Worm (Caenorhabditis elegans) whole organism, L4 larva: ENCODE results near the gene ipla-7.

Source experiments
- F10B5.3 ChIP-seq: sonication (generic microtip); optimal IDR thresholded peaks from 2 replicates; lab custom pipeline; 2016; ENCODE audit warnings: mild to moderate bottlenecking, missing genetic modification characterization, missing compliant biosample characterization
- F26F4.8 ChIP-seq: fragments of 200-800 bp; sonication (Bioruptor generic); conservative IDR thresholded peaks from 2 replicates; pipeline ENCODE4 v1.3.6; 2022; ENCODE audit warnings: missing genetic modification characterization, missing compliant biosample characterization
- F37D6.2 ChIP-seq: sonication (generic microtip); optimal IDR thresholded peaks from 2 replicates; lab custom pipeline; 2016; ENCODE audit warnings: mild to moderate bottlenecking, missing genetic modification characterization, missing compliant biosample characterization
- R02D3.7 ChIP-seq: fragments of 150-350 bp; sonication (generic microtip); optimal IDR thresholded peaks from 3 replicates; lab custom pipeline; 2014; ENCODE audit warnings: missing biosample characterization, missing genetic modification characterization
- T20F7.1 ChIP-seq: fragments of 200-800 bp; sonication (Bioruptor generic); optimal IDR thresholded peaks from 2 replicates; lab custom pipeline; 2018; ENCODE audit warnings: mild to moderate bottlenecking, missing genetic modification characterization, missing compliant biosample characterization
- Y105C5A.15 ChIP-seq: fragments of 200-800 bp; sonication (Bioruptor generic); IDR thresholded peaks from 2 replicates; pipeline ENCODE4 v1.3.6; 2022; ENCODE audit warnings: missing genetic modification characterization, missing compliant biosample characterization
- ZK337.2 ChIP-seq: fragments of 200-800 bp; sonication (Bioruptor generic); IDR thresholded peaks from 2 replicates; pipeline ENCODE4 v1.3.6; 2022; ENCODE audit warnings: missing genetic modification reagents, missing genetic modification characterization, missing compliant biosample characterization
- ZK546.5 ChIP-seq, 2 experiments: sonication (generic microtip); optimal IDR thresholded peaks; 2 replicates each; lab custom pipeline; 2017; ENCODE audit warnings: missing biosample characterization in 2 of 2, missing genetic modification characterization in 2 of 2
- aly-2 ChIP-seq: sonication (generic microtip); optimal IDR thresholded peaks from 2 replicates; lab custom pipeline; 2018; ENCODE audit warnings: missing biosample characterization, missing genetic modification characterization
- ceh-32 ChIP-seq: sonication (generic microtip); optimal IDR thresholded peaks from 2 replicates; lab custom pipeline; 2016; ENCODE audit warnings: mild to moderate bottlenecking, missing genetic modification characterization, missing compliant biosample characterization; ENCODE audit not compliant: poor library complexity
- ceh-62 ChIP-seq: sonication (generic microtip); optimal IDR thresholded peaks from 2 replicates; lab custom pipeline; 2017; ENCODE audit warnings: missing biosample characterization, missing genetic modification characterization
- ceh-82 ChIP-seq: sonication (generic microtip); optimal IDR thresholded peaks from 2 replicates; lab custom pipeline; 2017; ENCODE audit warnings: missing biosample characterization, missing genetic modification characterization
- ces-1 ChIP-seq: fragments of 150-350 bp; sonication (generic microtip); optimal IDR thresholded peaks from 4 replicates; lab custom pipeline; 2014; ENCODE audit warnings: missing biosample characterization, missing genetic modification reagents, missing genetic modification characterization
- cey-2 ChIP-seq: sonication (generic microtip); optimal IDR thresholded peaks from 3 replicates; lab custom pipeline; 2017; ENCODE audit warnings: missing genetic modification characterization, mild to moderate bottlenecking, missing compliant biosample characterization, antibody characterized with exemption, borderline replicate concordance; ENCODE audit not compliant: insufficient read depth
- daf-16 ChIP-seq, 3 experiments: sonication (generic microtip); optimal IDR thresholded peaks; 2 replicates each; lab custom pipeline; 2016 to 2017; ENCODE audit warnings: missing genetic modification characterization in 3 of 3, missing genetic modification reagents in 3 of 3, mild to moderate bottlenecking in 2 of 3, missing compliant biosample characterization in 2 of 3, missing biosample characterization in 1 of 3, moderate library complexity in 1 of 3
- daf-19 ChIP-seq: fragments of 200-800 bp; sonication (Bioruptor generic); conservative IDR thresholded peaks from 2 replicates; pipeline ENCODE4 v1.3.6; 2022; ENCODE audit warnings: missing genetic modification characterization, missing compliant biosample characterization
- daf-8 ChIP-seq: fragments of 200-800 bp; sonication (Bioruptor generic); IDR thresholded peaks from 2 replicates; pipeline ENCODE4 v1.3.6; 2022; ENCODE audit warnings: missing genetic modification characterization, missing compliant biosample characterization
- dmd-6 ChIP-seq: fragments of 200-800 bp; sonication (Bioruptor generic); IDR thresholded peaks from 2 replicates; pipeline ENCODE4 v1.3.6; 2022; ENCODE audit warnings: missing genetic modification reagents, missing genetic modification characterization, missing compliant biosample characterization
- hlh-11 ChIP-seq: fragments of 200-800 bp; sonication (Bioruptor generic); optimal IDR thresholded peaks from 2 replicates; lab custom pipeline; 2018; ENCODE audit warnings: mild to moderate bottlenecking, missing genetic modification characterization, missing compliant biosample characterization
- hmg-1.1 ChIP-seq: fragments of 200-800 bp; sonication (Bioruptor generic); IDR thresholded peaks from 2 replicates; pipeline ENCODE4 v1.3.6; 2022; ENCODE audit warnings: missing genetic modification reagents, missing genetic modification characterization, missing compliant biosample characterization
- lin-15B ChIP-seq: fragments of 150-350 bp; sonication (generic microtip); optimal IDR thresholded peaks from 3 replicates; lab custom pipeline; 2014; ENCODE audit warnings: missing biosample characterization, missing genetic modification characterization
- lin-29 ChIP-seq: fragments of 200-800 bp; sonication (Bioruptor generic); IDR thresholded peaks from 2 replicates; pipeline ENCODE4 v1.3.6; 2022; ENCODE audit warnings: missing genetic modification reagents, missing genetic modification characterization, missing compliant biosample characterization
- lin-38 ChIP-seq: fragments of 200-800 bp; sonication (Bioruptor generic); IDR thresholded peaks from 2 replicates; pipeline ENCODE4 v1.3.6; 2022; ENCODE audit warnings: missing genetic modification reagents, missing genetic modification characterization, missing compliant biosample characterization
- mdl-1 ChIP-seq, 2 experiments: fragments of 150-350 bp in 1 of 2; sonication (generic microtip) in 1 of 2; optimal IDR thresholded peaks; 2 replicates each; lab custom pipeline; 2014 to 2017; ENCODE audit warnings: missing biosample characterization in 2 of 2, missing genetic modification characterization in 2 of 2
- mep-1 ChIP-seq: fragments of 150-350 bp; sonication (generic microtip); optimal IDR thresholded peaks from 3 replicates; lab custom pipeline; 2014; ENCODE audit warnings: missing biosample characterization, missing genetic modification characterization
- mxl-2 ChIP-seq: fragments of 200-800 bp; sonication (Bioruptor generic); conservative IDR thresholded peaks from 2 replicates; pipeline ENCODE4 v1.3.6; 2022; ENCODE audit warnings: missing genetic modification reagents, missing genetic modification characterization, missing compliant biosample characterization
- nhr-10 ChIP-seq: fragments of 150-350 bp; optimal IDR thresholded peaks from 2 replicates; lab custom pipeline; 2014; ENCODE audit warnings: missing biosample characterization, missing genetic modification characterization
- nhr-111 ChIP-seq: fragments of 200-800 bp; sonication (Bioruptor generic); optimal IDR thresholded peaks from 2 replicates; lab custom pipeline; 2018; ENCODE audit warnings: mild to moderate bottlenecking, missing genetic modification characterization, missing compliant biosample characterization
- nhr-25 ChIP-seq: sonication (generic microtip); optimal IDR thresholded peaks from 2 replicates; lab custom pipeline; 2017; ENCODE audit warnings: missing genetic modification characterization, mild to moderate bottlenecking, missing compliant biosample characterization, antibody characterized with exemption, moderate library complexity, borderline replicate concordance; ENCODE audit not compliant: insufficient read depth
- nhr-77 ChIP-seq: fragments of 150-350 bp; optimal IDR thresholded peaks from 2 replicates; lab custom pipeline; 2014; ENCODE audit warnings: missing biosample characterization, missing genetic modification characterization
- pha-4 ChIP-seq, 2 experiments: fragments of 150-350 bp in 1 of 2; fragments of 200-800 bp in 1 of 2; sonication (Bioruptor generic) in 1 of 2; IDR thresholded peaks in 1 of 2; optimal IDR thresholded peaks in 1 of 2; 2 replicates each; pipeline versions ENCODE4 v1.3.6 to Lab custom; 2014 to 2022; ENCODE audit warnings: missing genetic modification characterization in 2 of 2, missing genetic modification reagents in 2 of 2, missing biosample characterization in 1 of 2, missing compliant biosample characterization in 1 of 2
- php-3 ChIP-seq: fragments of 200-800 bp; sonication (Bioruptor generic); IDR thresholded peaks from 2 replicates; pipeline ENCODE4 v1.3.6; 2022; ENCODE audit warnings: missing genetic modification reagents, missing genetic modification characterization, missing compliant biosample characterization
- pqm-1 ChIP-seq: sonication (generic microtip); optimal IDR thresholded peaks from 2 replicates; lab custom pipeline; 2017; ENCODE audit warnings: missing biosample characterization, missing genetic modification characterization
- rbr-2 ChIP-seq: sonication (generic microtip); optimal IDR thresholded peaks from 2 replicates; lab custom pipeline; 2016; ENCODE audit warnings: missing genotype, missing genetic modification characterization, missing compliant biosample characterization
- saeg-2 ChIP-seq: fragments of 200-800 bp; sonication (Bioruptor generic); IDR thresholded peaks from 2 replicates; pipeline ENCODE4 v1.3.6; 2022; ENCODE audit warnings: missing genetic modification reagents, missing genetic modification characterization, missing compliant biosample characterization
- set-16 ChIP-seq: fragments of 200-800 bp; sonication (Bioruptor generic); IDR thresholded peaks from 2 replicates; pipeline ENCODE4 v1.3.6; 2022; ENCODE audit warnings: missing genetic modification reagents, missing genetic modification characterization, missing compliant biosample characterization
- skn-1 ChIP-seq: fragments of 150-350 bp; optimal IDR thresholded peaks from 2 replicates; lab custom pipeline; 2014; ENCODE audit warnings: missing biosample characterization, missing genetic modification characterization
- spr-3 ChIP-seq: fragments of 200-800 bp; sonication (Bioruptor generic); optimal IDR thresholded peaks from 2 replicates; lab custom pipeline; 2018; ENCODE audit warnings: mild to moderate bottlenecking, missing genetic modification characterization, missing compliant biosample characterization
- tra-1 ChIP-seq: fragments of 200-800 bp; sonication (Bioruptor generic); IDR thresholded peaks from 2 replicates; pipeline ENCODE4 v1.3.6; 2022; ENCODE audit warnings: missing genetic modification reagents, missing genetic modification characterization, missing compliant biosample characterization
- unc-130 ChIP-seq: sonication (generic microtip); optimal IDR thresholded peaks from 2 replicates; lab custom pipeline; 2016; ENCODE audit warnings: missing genetic modification reagents, missing genetic modification characterization, missing compliant biosample characterization
- zfp-3 ChIP-seq: fragments of 200-800 bp; sonication (Bioruptor generic); conservative IDR thresholded peaks from 2 replicates; pipeline ENCODE4 v1.3.6; 2022; ENCODE audit warnings: missing genetic modification reagents, missing genetic modification characterization, missing compliant biosample characterization
- zip-11 ChIP-seq: fragments of 200-800 bp; sonication (Bioruptor generic); IDR thresholded peaks from 2 replicates; pipeline ENCODE4 v1.3.6; 2022; ENCODE audit warnings: missing genetic modification characterization, missing compliant biosample characterization
- zip-2 ChIP-seq: fragments of 150-350 bp; optimal IDR thresholded peaks from 2 replicates; lab custom pipeline; 2014; ENCODE audit warnings: missing biosample characterization, missing genetic modification characterization
- ztf-11 ChIP-seq: fragments of 150-350 bp; optimal IDR thresholded peaks from 2 replicates; lab custom pipeline; 2014; ENCODE audit warnings: missing biosample characterization, missing genetic modification characterization

Gene ipla-7

DNA sequence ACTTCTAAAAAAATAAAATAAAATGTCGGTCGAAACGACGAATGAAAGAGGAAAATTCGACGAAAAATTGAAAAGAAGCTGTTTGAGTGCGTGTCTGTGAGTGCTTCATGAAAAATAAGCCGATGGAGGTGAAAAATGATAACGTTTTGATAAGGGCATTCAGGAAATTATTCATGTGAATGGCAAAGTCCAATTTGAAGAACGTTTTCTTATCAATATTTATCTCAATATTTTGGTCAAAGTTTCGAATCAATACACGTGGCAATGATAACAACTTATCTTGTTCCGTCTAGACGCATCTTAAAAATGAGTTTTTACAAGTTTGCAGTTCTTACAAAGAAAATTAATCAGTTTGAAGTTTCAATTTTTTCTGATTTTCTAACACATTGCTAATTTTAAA, 3.5 kb downstream of the ipla-7 start (continued):
- peak; percentile 41 for TF ChIP-seq nhr-77 (tag; lab: Kevin White, UChicago)
- TF ChIP-seq skn-1 (tag; lab: Kevin White, UChicago) = no peak
- no peak for TF ChIP-seq nhr-111 (GFP tag; lab: Kevin White, UChicago)
- TF ChIP-seq lin-38 (GFP tag; lab: Robert Waterston, UW) = peak; percentile 19; the same call in 1 of the 2 replicates
- no peak for TF ChIP-seq zip-2 (tag; lab: Kevin White, UChicago)
- TF ChIP-seq zip-11 (GFP tag; lab: Robert Waterston, UW) = no peak
- TF ChIP-seq tra-1 (GFP tag; lab: Robert Waterston, UW) = peak; percentile 63; the same call in 1 of the 2 replicates
- peak; percentile 90 for TF ChIP-seq dmd-6 (GFP tag; lab: Robert Waterston, UW)
- no peak for TF ChIP-seq Y105C5A.15
- peak in 1 of 2 experiments; percentile 47 for TF ChIP-seq mdl-1 (tag; optimal IDR thresholded peaks at IDR 0.05; lab: Kevin White, UChicago)
- TF ChIP-seq mxl-2 (GFP tag; lab: Robert Waterston, UW) = 0 out of 2 replicates have a peak, but pooled peaks have one; percentile 22
- no peak for TF ChIP-seq ceh-62
- TF ChIP-seq hlh-11 (tag; lab: Kevin White, UChicago) = peak; percentile 80
- peak; percentile 65; the same call in 1 of the 2 replicates for TF ChIP-seq php-3 (GFP tag; lab: Robert Waterston, UW)
- no peak for TF ChIP-seq aly-2 (tag; lab: Kevin White, UChicago)
- no peak for TF ChIP-seq F10B5.3 (tag; lab: Kevin White, UChicago)
- peak in 1 of 2 experiments; percentile 38 for TF ChIP-seq daf-16 (GFP tag; optimal IDR thresholded peaks at IDR 0.05; lab: Kevin White, UChicago)
- TF ChIP-seq daf-16 (tag; optimal IDR thresholded peaks at IDR 0.05; lab: Kevin White, UChicago) = peak; percentile 88
- TF ChIP-seq T20F7.1 (GFP tag; lab: Kevin White, UChicago) = peak; percentile 21
- TF ChIP-seq saeg-2 (GFP tag; lab: Robert Waterston, UW) = 0 out of 2 replicates have a peak, but pooled peaks have one; percentile 19

DNA sequence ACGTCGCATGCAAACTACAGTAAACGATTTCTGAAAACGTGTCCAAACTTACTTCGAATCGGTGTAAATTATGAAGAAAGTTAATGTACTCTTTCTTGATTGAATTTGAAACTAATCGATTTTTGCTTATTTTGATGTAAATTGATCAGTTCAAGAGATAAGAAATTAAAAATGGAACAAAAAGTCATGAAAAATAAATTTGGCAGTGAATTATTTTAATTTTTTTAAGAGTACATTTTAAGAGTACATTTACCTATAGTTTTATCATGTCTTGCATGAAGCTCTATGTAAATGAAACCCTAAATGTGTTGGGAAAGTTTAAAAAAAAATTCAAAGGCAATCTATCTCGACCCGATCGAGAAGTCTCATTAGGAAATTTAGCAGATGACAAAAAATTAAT, 6.5 kb downstream of the ipla-7 start, which contains the start of gene T04B2.7:
T04B2.7 (minus strand) TSS at position 101 of the 400 bp plus-strand sequence.
- TF ChIP-seq daf-8 (GFP tag; lab: Robert Waterston, UW) = no peak
- TF ChIP-seq, all 104 proteins: peak for 0

DNA sequence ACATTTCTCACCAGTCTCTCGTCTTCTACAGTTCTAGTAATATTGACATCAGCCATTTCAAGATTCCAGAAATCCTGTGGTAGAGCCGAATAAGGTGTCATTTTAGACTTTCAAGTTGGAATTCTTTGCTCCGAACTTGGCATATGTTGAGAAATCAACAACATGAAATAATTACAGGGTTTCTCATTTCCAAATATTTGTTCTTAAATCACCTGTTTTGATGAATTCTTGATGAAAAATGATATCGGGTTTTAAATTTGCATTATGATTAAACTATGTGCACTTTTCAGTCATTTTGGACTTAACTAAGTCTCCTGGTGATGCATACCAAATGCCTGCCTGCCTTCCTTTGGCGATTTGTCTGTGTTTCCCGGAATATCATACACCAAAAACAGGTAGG, 9.1 kb downstream of the ipla-7 start, which contains the start of gene srv-12:
srv-12 (minus strand) TSS at position 101 of the 400 bp plus-strand sequence.
- TF ChIP-seq zip-2 (tag; lab: Kevin White, UChicago) = no peak
- no peak for TF ChIP-seq ztf-11 (tag; lab: Kevin White, UChicago)
- no peak for TF ChIP-seq hmg-1.1 (GFP tag; lab: Robert Waterston, UW)
- no peak for TF ChIP-seq ZK546.5 (tag; optimal IDR thresholded peaks at IDR 0.05; lab: Kevin White, UChicago)
- TF ChIP-seq spr-3 = no peak
- TF ChIP-seq rbr-2 (tag; lab: Kevin White, UChicago) = no peak
- no peak for TF ChIP-seq R02D3.7 (tag; lab: Kevin White, UChicago)
- TF ChIP-seq mep-1 (tag; lab: Kevin White, UChicago) = no peak
- no peak for TF ChIP-seq daf-19 (GFP tag; lab: Robert Waterston, UW)
- TF ChIP-seq ceh-82 (tag; lab: Kevin White, UChicago) = no peak
- TF ChIP-seq F26F4.8 (GFP tag; lab: Robert Waterston, UW) = no peak
- TF ChIP-seq F37D6.2 (tag; lab: Kevin White, UChicago) = no peak
- no peak for TF ChIP-seq pqm-1

DNA sequence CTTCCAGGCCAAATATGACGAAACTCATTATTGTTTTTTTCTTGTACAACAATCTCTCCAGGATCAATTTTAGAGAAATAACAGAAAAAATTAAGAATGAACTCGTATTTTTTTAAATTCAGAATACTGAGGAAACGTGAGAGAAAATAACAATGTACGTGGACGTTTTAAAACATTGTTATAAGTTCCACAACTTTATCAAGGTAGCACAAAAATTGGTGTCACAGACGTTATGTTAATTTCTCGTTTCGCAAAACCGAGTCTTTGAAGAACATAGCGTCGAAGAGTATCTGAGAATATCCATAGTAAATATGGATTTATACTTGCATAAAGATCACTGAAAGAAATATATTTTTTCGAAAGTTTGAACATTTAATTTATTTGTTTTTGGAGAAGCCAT, 11.6 kb downstream of the ipla-7 start, which contains the start of gene T04B2.8:
T04B2.8 (minus strand) TSS at position 101 of the 400 bp plus-strand sequence.
- TF ChIP-seq aly-2 (tag; lab: Kevin White, UChicago) = no peak
- TF ChIP-seq nhr-25 (tag; lab: Kevin White, UChicago) = no peak
- TF ChIP-seq set-16 (GFP tag; lab: Robert Waterston, UW) = no peak
- no peak for TF ChIP-seq nhr-10 (tag; lab: Kevin White, UChicago)
- TF ChIP-seq daf-19 (GFP tag; lab: Robert Waterston, UW) = no peak
- no peak for TF ChIP-seq lin-29 (GFP tag; lab: Robert Waterston, UW)
- TF ChIP-seq hmg-1.1 (GFP tag; lab: Robert Waterston, UW) = no peak
- TF ChIP-seq unc-130 (GFP tag; lab: Kevin White, UChicago) = no peak
- TF ChIP-seq zfp-3 (GFP tag; lab: Robert Waterston, UW) = no peak
- TF ChIP-seq lin-15B (tag; lab: Kevin White, UChicago) = no peak
- no peak for TF ChIP-seq cey-2 (tag; lab: Kevin White, UChicago)
- TF ChIP-seq dmd-6 (GFP tag; lab: Robert Waterston, UW) = no peak
- no peak for TF ChIP-seq nhr-111 (GFP tag; lab: Kevin White, UChicago)
- TF ChIP-seq rbr-2 (tag; lab: Kevin White, UChicago) = no peak
- no peak for TF ChIP-seq ces-1 (GFP tag; lab: Kevin White, UChicago)
- no peak for TF ChIP-seq ceh-32 (tag; lab: Kevin White, UChicago)
- TF ChIP-seq pha-4 (GFP tag; IDR thresholded peaks at IDR 0.05; lab: Robert Waterston, UW) = no peak
- no peak for TF ChIP-seq pha-4 (tag; optimal IDR thresholded peaks at IDR 0.05; lab: Kevin White, UChicago)
- no peak for TF ChIP-seq ZK337.2 (GFP tag; lab: Robert Waterston, UW)
